Worm (Caenorhabditis elegans): ENCODE measurements around the gene ZK856.19.

ce11 chrV:10249515-10249914 lies 44.8 kb upstream of the ZK856.19 start:
- TF ChIP-seq spr-3 (GFP tag; optimal IDR thresholded peaks at IDR 0.05) (no peak), Y105C5A.15 (GFP tag; IDR thresholded peaks at IDR 0.05) (no peak), F26F4.8 (GFP tag; conservative IDR thresholded peaks at IDR 0.05) (no peak), ama-1 (optimal IDR thresholded peaks at IDR 0.05) (no peak), mep-1 (tag; optimal IDR thresholded peaks at IDR 0.05) (no peak), unc-62 (GFP tag; optimal IDR thresholded peaks at IDR 0.05 in 1 of 2) (no peak), unc-62 (tag; optimal IDR thresholded peaks at IDR 0.05) (no peak), dmd-8 (GFP tag; IDR thresholded peaks at IDR 0.05) (no peak), nhr-28 (tag; optimal IDR thresholded peaks at IDR 0.05) (no peak), nhr-77 (tag; optimal IDR thresholded peaks at IDR 0.05) (no peak), tra-1 (GFP tag; IDR thresholded peaks at IDR 0.05) (no peak)

Measured in whole organism, L4 larva.